Fruit fly (Drosophila melanogaster): Measurements from ENCODE around the gene Mtpalpha.

dm6 chr2L:9601220-9601619 is 24.7 kb upstream of the Mtpalpha start:
- TF ChIP-seq Dll (optimal IDR thresholded peaks at IDR 0.05) (no peak), pan (optimal IDR thresholded peaks at IDR 0.05) (no peak), CG8478 (optimal IDR thresholded peaks at IDR 0.05) (no peak), usp (GFP tag; optimal IDR thresholded peaks at IDR 0.05) (no peak)
